Worm (Caenorhabditis elegans) whole organism, L4 larva: ENCODE measurements around the gene aexr-1.

ENCODE experiments used
- F37D6.2 ChIP-seq: sonication (generic microtip); optimal IDR thresholded peaks from 2 replicates; lab custom pipeline; 2016; ENCODE audit warnings: mild to moderate bottlenecking, missing genetic modification characterization, missing compliant biosample characterization
- R02D3.7 ChIP-seq: fragments of 150-350 bp; sonication (generic microtip); optimal IDR thresholded peaks from 3 replicates; lab custom pipeline; 2014; ENCODE audit warnings: missing biosample characterization, missing genetic modification characterization
- T26A8.4 ChIP-seq: fragments of 200-800 bp; sonication (Bioruptor generic); IDR thresholded peaks from 2 replicates; pipeline ENCODE4 v1.3.6; 2022; ENCODE audit warnings: missing genetic modification characterization, missing compliant biosample characterization
- aly-2 ChIP-seq: sonication (generic microtip); optimal IDR thresholded peaks from 2 replicates; lab custom pipeline; 2018; ENCODE audit warnings: missing biosample characterization, missing genetic modification characterization
- ceh-32 ChIP-seq: sonication (generic microtip); optimal IDR thresholded peaks from 2 replicates; lab custom pipeline; 2016; ENCODE audit warnings: mild to moderate bottlenecking, missing genetic modification characterization, missing compliant biosample characterization; ENCODE audit not compliant: poor library complexity
- ceh-62 ChIP-seq: sonication (generic microtip); optimal IDR thresholded peaks from 2 replicates; lab custom pipeline; 2017; ENCODE audit warnings: missing biosample characterization, missing genetic modification characterization
- ces-1 ChIP-seq: fragments of 150-350 bp; sonication (generic microtip); optimal IDR thresholded peaks from 4 replicates; lab custom pipeline; 2014; ENCODE audit warnings: missing biosample characterization, missing genetic modification reagents, missing genetic modification characterization
- daf-16 ChIP-seq, 3 experiments: sonication (generic microtip); optimal IDR thresholded peaks; 2 replicates each; lab custom pipeline; 2016 to 2017; ENCODE audit warnings: missing genetic modification characterization in 3 of 3, missing genetic modification reagents in 3 of 3, mild to moderate bottlenecking in 2 of 3, missing compliant biosample characterization in 2 of 3, missing biosample characterization in 1 of 3, moderate library complexity in 1 of 3
- daf-19 ChIP-seq: fragments of 200-800 bp; sonication (Bioruptor generic); conservative IDR thresholded peaks from 2 replicates; pipeline ENCODE4 v1.3.6; 2022; ENCODE audit warnings: missing genetic modification characterization, missing compliant biosample characterization
- daf-8 ChIP-seq: fragments of 200-800 bp; sonication (Bioruptor generic); IDR thresholded peaks from 2 replicates; pipeline ENCODE4 v1.3.6; 2022; ENCODE audit warnings: missing genetic modification characterization, missing compliant biosample characterization
- dmd-6 ChIP-seq: fragments of 200-800 bp; sonication (Bioruptor generic); IDR thresholded peaks from 2 replicates; pipeline ENCODE4 v1.3.6; 2022; ENCODE audit warnings: missing genetic modification reagents, missing genetic modification characterization, missing compliant biosample characterization
- dpl-1 ChIP-seq: fragments of 150-350 bp; optimal IDR thresholded peaks from 2 replicates; lab custom pipeline; 2014; ENCODE audit warnings: missing biosample characterization, missing genetic modification reagents, missing genetic modification characterization
- dve-1 ChIP-seq: sonication (generic microtip); optimal IDR thresholded peaks from 2 replicates; lab custom pipeline; 2017; ENCODE audit warnings: antibody characterized with exemption, mild to moderate bottlenecking, missing genetic modification characterization, missing compliant biosample characterization; ENCODE audit not compliant: insufficient read depth
- egl-27 ChIP-seq: sonication (generic microtip); optimal IDR thresholded peaks from 3 replicates; lab custom pipeline; 2017; ENCODE audit warnings: missing biosample characterization, missing genetic modification reagents, missing genetic modification characterization
- gei-8 ChIP-seq: fragments of 200-800 bp; sonication (Bioruptor generic); optimal IDR thresholded peaks from 2 replicates; lab custom pipeline; 2018; ENCODE audit warnings: mild to moderate bottlenecking, missing genetic modification characterization, missing compliant biosample characterization
- hlh-11 ChIP-seq: fragments of 200-800 bp; sonication (Bioruptor generic); optimal IDR thresholded peaks from 2 replicates; lab custom pipeline; 2018; ENCODE audit warnings: mild to moderate bottlenecking, missing genetic modification characterization, missing compliant biosample characterization
- hlh-30 ChIP-seq: sonication (generic microtip); optimal IDR thresholded peaks from 2 replicates; lab custom pipeline; 2017; ENCODE audit warnings: antibody characterized with exemption, mild to moderate bottlenecking, missing genetic modification characterization, missing compliant biosample characterization; ENCODE audit not compliant: insufficient read depth
- hmg-1.1 ChIP-seq: fragments of 200-800 bp; sonication (Bioruptor generic); IDR thresholded peaks from 2 replicates; pipeline ENCODE4 v1.3.6; 2022; ENCODE audit warnings: missing genetic modification reagents, missing genetic modification characterization, missing compliant biosample characterization
- lim-7 ChIP-seq: fragments of 200-800 bp; sonication (Bioruptor generic); IDR thresholded peaks from 2 replicates; pipeline ENCODE4 v1.3.6; 2022; ENCODE audit warnings: missing genetic modification characterization, missing compliant biosample characterization
- lin-15B ChIP-seq: fragments of 150-350 bp; sonication (generic microtip); optimal IDR thresholded peaks from 3 replicates; lab custom pipeline; 2014; ENCODE audit warnings: missing biosample characterization, missing genetic modification characterization
- madf-5 ChIP-seq, 2 experiments: fragments of 200-800 bp; sonication (Bioruptor generic); IDR thresholded peaks; 2 replicates each; pipeline ENCODE4 v1.3.6; 2022; ENCODE audit warnings: missing compliant biosample characterization in 2 of 2, missing genetic modification characterization in 2 of 2
- mdl-1 ChIP-seq, 2 experiments: fragments of 150-350 bp in 1 of 2; sonication (generic microtip) in 1 of 2; optimal IDR thresholded peaks; 2 replicates each; lab custom pipeline; 2014 to 2017; ENCODE audit warnings: missing biosample characterization in 2 of 2, missing genetic modification characterization in 2 of 2
- mep-1 ChIP-seq: fragments of 150-350 bp; sonication (generic microtip); optimal IDR thresholded peaks from 3 replicates; lab custom pipeline; 2014; ENCODE audit warnings: missing biosample characterization, missing genetic modification characterization
- mxl-3 ChIP-seq: fragments of 200-800 bp; sonication (Bioruptor generic); optimal IDR thresholded peaks from 2 replicates; lab custom pipeline; 2018; ENCODE audit warnings: mild to moderate bottlenecking, missing genetic modification characterization, missing compliant biosample characterization
- nhr-28 ChIP-seq: fragments of 150-350 bp; optimal IDR thresholded peaks from 2 replicates; lab custom pipeline; 2014; ENCODE audit warnings: missing biosample characterization, missing genetic modification characterization
- nhr-42 ChIP-seq: fragments of 200-800 bp; sonication (Bioruptor generic); IDR thresholded peaks from 2 replicates; pipeline ENCODE4 v1.3.6; 2022; ENCODE audit warnings: missing genetic modification characterization, missing compliant biosample characterization
- nhr-48 ChIP-seq: sonication (generic microtip); optimal IDR thresholded peaks from 2 replicates; lab custom pipeline; 2016; ENCODE audit warnings: mild to moderate bottlenecking, missing genetic modification characterization, missing compliant biosample characterization
- nhr-77 ChIP-seq: fragments of 150-350 bp; optimal IDR thresholded peaks from 2 replicates; lab custom pipeline; 2014; ENCODE audit warnings: missing biosample characterization, missing genetic modification characterization
- php-3 ChIP-seq: fragments of 200-800 bp; sonication (Bioruptor generic); IDR thresholded peaks from 2 replicates; pipeline ENCODE4 v1.3.6; 2022; ENCODE audit warnings: missing genetic modification reagents, missing genetic modification characterization, missing compliant biosample characterization
- pqm-1 ChIP-seq: sonication (generic microtip); optimal IDR thresholded peaks from 2 replicates; lab custom pipeline; 2017; ENCODE audit warnings: missing biosample characterization, missing genetic modification characterization
- set-16 ChIP-seq: fragments of 200-800 bp; sonication (Bioruptor generic); IDR thresholded peaks from 2 replicates; pipeline ENCODE4 v1.3.6; 2022; ENCODE audit warnings: missing genetic modification reagents, missing genetic modification characterization, missing compliant biosample characterization
- tra-1 ChIP-seq: fragments of 200-800 bp; sonication (Bioruptor generic); IDR thresholded peaks from 2 replicates; pipeline ENCODE4 v1.3.6; 2022; ENCODE audit warnings: missing genetic modification reagents, missing genetic modification characterization, missing compliant biosample characterization
- unc-62 ChIP-seq, 3 experiments: fragments of 150-350 bp in 1 of 3; sonication (generic microtip); optimal IDR thresholded peaks in 2 of 3; peaks in 1 of 3; 1 replicate in 1 of 3; 2 replicates in 2 of 3; lab custom pipeline; 2014 to 2017; ENCODE audit warnings: missing biosample characterization in 3 of 3, missing genetic modification characterization in 3 of 3, missing genetic modification reagents in 3 of 3, missing genotype in 1 of 3

The aexr-1 gene

DNA sequence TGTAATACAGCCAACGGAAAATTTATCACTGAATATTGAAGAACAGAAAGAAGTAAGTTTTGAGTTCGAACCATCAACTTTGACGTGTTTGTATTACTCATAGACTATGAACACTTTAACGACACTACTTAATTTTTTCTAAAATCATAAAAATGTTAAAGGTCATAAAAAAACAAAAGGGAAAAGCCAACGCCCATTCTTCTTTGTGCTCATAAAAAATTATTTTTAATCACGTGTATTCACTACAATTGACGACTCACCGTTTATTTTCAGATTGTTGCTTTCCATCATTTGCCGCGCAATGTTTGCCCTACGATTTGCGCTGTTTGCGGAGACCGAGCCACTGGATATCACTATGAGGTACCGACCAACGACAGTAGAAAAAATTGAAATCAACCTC lies 21.2 kb upstream of the aexr-1 start (continued):
- TF ChIP-seq madf-5 (GFP tag; IDR thresholded peaks at IDR 0.05; lab: Robert Waterston, UW): no peak

DNA sequence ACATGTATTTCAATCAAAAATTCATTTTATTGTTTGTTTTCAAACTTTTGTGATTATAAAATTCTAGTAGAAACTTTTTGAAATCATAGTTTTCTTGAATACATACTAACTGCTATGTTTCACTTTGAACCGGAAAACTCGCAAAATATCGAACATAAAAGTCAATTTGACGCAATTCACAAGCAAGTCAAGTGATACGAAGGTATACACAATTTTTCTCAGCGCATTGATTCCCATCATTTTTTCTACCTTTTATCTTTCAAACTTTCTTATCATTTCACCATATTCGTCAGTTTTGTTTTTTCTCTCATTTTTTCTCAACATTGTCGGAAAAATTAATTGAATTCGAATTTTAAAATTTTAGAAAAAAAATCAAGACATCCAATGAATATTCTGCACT lies 20.1 kb upstream of the aexr-1 start, which contains the start of gene nhr-173:
Gene nhr-173, plus strand, starts transcription at position 366 of the 400 bp plus-strand sequence.
- no peak for TF ChIP-seq egl-27 (tag; lab: Kevin White, UChicago)
- no peak for TF ChIP-seq daf-16 (GFP tag; optimal IDR thresholded peaks at IDR 0.05; lab: Kevin White, UChicago)
- TF ChIP-seq daf-16 (tag; optimal IDR thresholded peaks at IDR 0.05; lab: Kevin White, UChicago): peak; percentile 60
- TF ChIP-seq hlh-11 (tag; lab: Kevin White, UChicago): peak; percentile 29
- peak; percentile 63 for TF ChIP-seq nhr-28 (tag; lab: Kevin White, UChicago)
- TF ChIP-seq T26A8.4 (GFP tag; lab: Robert Waterston, UW): no peak
- peak; percentile 27 for TF ChIP-seq hlh-30 (tag; lab: Kevin White, UChicago)
- peak; percentile 62 for TF ChIP-seq dmd-6 (GFP tag; lab: Robert Waterston, UW)
- peak; percentile 10 for TF ChIP-seq dve-1 (tag; lab: Kevin White, UChicago)
- no peak for TF ChIP-seq nhr-42
- TF ChIP-seq aly-2 (tag; lab: Kevin White, UChicago): no peak
- no peak for TF ChIP-seq ceh-32 (tag; lab: Kevin White, UChicago)
- no peak for TF ChIP-seq set-16

DNA sequence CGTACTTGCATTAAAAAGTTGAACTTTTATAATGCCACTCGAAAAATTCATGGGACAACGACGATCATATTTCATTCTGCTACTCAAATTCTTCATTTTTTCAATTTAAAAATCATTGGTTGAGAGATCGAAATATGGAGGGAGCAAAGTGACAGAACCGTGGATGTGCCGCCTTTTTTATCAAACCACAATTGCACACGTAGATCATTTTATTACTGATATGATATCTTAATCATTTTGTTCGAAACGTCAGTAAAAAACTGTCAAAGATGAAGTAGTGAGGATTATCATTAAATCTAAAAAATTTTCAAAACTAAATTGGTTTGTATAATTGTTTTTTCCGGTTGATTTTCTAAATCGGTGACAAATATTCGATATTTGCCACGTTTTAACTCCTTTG lies 19.1 kb upstream of the aexr-1 start:
- TF ChIP-seq aly-2 (tag; lab: Kevin White, UChicago) (no peak), tra-1 (GFP tag; lab: Robert Waterston, UW) (0 out of 2 replicates have a peak, but pooled peaks have one; percentile 38), dve-1 (tag; lab: Kevin White, UChicago) (peak; percentile 66), dpl-1 (GFP tag; lab: Kevin White, UChicago) (no peak), lin-15B (tag; lab: Kevin White, UChicago) (no peak), php-3 (GFP tag; lab: Robert Waterston, UW) (peak; percentile 62; the same call in 1 of the 2 replicates), hlh-11 (tag; lab: Kevin White, UChicago) (peak; percentile 32), unc-62 (GFP tag; optimal IDR thresholded peaks at IDR 0.05 in 1 of 2; lab: Kevin White, UChicago) (peak in 1 of 2 experiments; percentile 34), unc-62 (tag; optimal IDR thresholded peaks at IDR 0.05; lab: Kevin White, UChicago) (no peak), hmg-1.1 (GFP tag; lab: Robert Waterston, UW) (no peak), nhr-28 (tag; lab: Kevin White, UChicago) (peak; percentile 20), F37D6.2 (no peak), pqm-1 (peak; percentile 53), daf-19 (GFP tag; lab: Robert Waterston, UW) (no peak), gei-8 (no peak), ces-1 (GFP tag; lab: Kevin White, UChicago) (no peak), dmd-6 (GFP tag; lab: Robert Waterston, UW) (peak; percentile 79)
- TF ChIP-seq, all 104 proteins: peak for 8

DNA sequence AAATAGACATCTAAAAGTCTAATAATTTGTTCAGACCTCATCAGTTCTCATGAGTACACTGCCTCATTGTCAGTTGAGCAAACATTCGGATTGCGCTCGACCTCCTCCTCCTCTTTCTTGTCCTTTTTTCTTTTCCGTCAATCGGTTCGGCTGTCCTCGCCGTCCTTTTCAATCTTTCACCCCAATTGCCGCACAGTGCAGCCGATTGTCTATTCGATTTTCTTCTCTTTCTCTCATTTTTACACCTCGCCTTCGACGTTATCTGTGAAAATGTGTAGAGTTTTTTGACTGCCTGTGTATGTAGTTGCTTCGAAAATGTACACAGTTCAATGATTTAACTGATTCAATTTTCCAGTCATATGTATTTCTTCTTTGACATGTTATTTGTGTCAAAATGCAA lies 18.1 kb upstream of the aexr-1 start:
- TF ChIP-seq nhr-77 (tag; lab: Kevin White, UChicago) (peak; percentile 57), dve-1 (tag; lab: Kevin White, UChicago) (peak; percentile 34), ceh-62 (no peak), egl-27 (tag; lab: Kevin White, UChicago) (no peak), unc-62 (GFP tag; optimal IDR thresholded peaks at IDR 0.05 in 1 of 2; lab: Kevin White, UChicago) (peak in 1 of 2 experiments; percentile 80), unc-62 (tag; optimal IDR thresholded peaks at IDR 0.05; lab: Kevin White, UChicago) (no peak), F37D6.2 (no peak), mep-1 (peak; percentile 54), mdl-1 (tag; optimal IDR thresholded peaks at IDR 0.05; lab: Kevin White, UChicago) (peak in 1 of 2 experiments; percentile 38), daf-8 (GFP tag; lab: Robert Waterston, UW) (no peak), lim-7 (no peak), hlh-30 (tag; lab: Kevin White, UChicago) (peak; percentile 17), R02D3.7 (tag; lab: Kevin White, UChicago) (no peak), pqm-1 (peak; percentile 56), nhr-48 (tag; lab: Kevin White, UChicago) (peak; percentile 44), dmd-6 (GFP tag; lab: Robert Waterston, UW) (peak; percentile 71), hlh-11 (tag; lab: Kevin White, UChicago) (peak; percentile 75), mxl-3 (GFP tag; lab: Kevin White, UChicago) (peak; percentile 14), nhr-28 (tag; lab: Kevin White, UChicago) (peak; percentile 78)
- TF ChIP-seq, all 104 proteins: peak for 12
